Worm (Caenorhabditis elegans): ENCODE measurements around the gene scl-11.
A peak's percentile ranks its signal among the peaks of the same experiment; 100 is the strongest.

scl-11 gene

DNA sequence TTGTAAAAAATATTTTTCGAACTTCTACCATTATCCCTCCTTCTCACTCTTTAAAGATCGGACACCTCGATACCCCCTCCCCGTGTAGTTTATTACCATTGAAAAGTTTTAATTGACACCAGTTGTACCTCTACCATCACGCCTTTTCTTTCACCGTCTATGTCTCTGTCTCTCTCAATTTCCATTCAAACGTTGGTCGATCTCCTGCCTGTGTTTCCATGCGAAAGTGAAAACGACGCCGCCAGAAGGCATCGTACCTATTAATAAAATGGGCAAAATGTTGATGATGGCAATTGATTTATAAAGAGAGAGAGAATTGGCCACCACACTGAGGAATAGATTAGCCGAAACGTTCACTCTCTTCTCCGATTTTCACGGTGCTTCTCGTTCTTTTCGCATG lies 37.9 kb upstream of the scl-11 start (continued):
- TF ChIP-seq egl-13 (tag; optimal IDR thresholded peaks at IDR 0.05): no peak
- peak in 1 of 6 experiments; percentile 65 for TF ChIP-seq elt-3 (tag; optimal IDR thresholded peaks at IDR 0.05)
- TF ChIP-seq pag-3 (tag; optimal IDR thresholded peaks at IDR 0.05; ENCODE audit: borderline replicate concordance, insufficient read depth): no peak
- TF ChIP-seq tbx-2 (tag; optimal IDR thresholded peaks at IDR 0.05): no peak
- TF ChIP-seq unc-98 (GFP tag; IDR thresholded peaks at IDR 0.05): no peak
- no peak for TF ChIP-seq hlh-17 (GFP tag; optimal IDR thresholded peaks at IDR 0.05; ENCODE audit: borderline replicate concordance)
- no peak for TF ChIP-seq aly-2 (tag; optimal IDR thresholded peaks at IDR 0.05)

DNA sequence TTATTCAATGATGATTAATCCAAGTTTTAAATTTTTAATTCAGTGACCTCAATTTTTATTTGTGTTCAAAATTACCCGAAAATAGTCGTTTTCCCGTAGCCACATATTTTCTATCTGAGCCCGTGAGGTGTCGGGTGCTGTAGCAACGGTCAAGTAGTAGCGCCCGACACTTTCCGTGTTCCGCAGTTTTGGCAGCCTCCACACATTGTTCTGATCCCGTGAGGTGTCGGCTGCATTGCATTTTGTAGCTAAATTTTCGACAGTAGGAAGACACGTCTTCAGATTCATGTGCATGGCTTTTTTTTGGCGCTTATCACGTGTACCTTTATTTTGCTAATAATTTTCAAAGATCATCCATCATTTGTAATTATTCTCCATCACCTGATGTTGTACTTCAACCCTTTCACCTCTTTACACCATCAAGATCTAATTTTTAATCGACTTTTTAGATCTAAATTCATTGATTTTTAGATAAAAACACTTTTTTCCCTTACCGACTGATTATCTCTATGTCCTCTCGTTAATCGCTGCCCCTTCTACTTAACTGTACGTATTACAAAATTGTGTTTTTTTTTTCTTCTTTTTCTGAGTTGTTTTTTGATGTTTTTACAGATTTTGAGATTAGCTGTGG lies 37.3 kb upstream of the scl-11 start:
- TF ChIP-seq pax-3 (tag; optimal IDR thresholded peaks at IDR 0.05) (no peak), sox-4 (tag; optimal IDR thresholded peaks at IDR 0.05) (no peak), dpl-1 (GFP tag; optimal IDR thresholded peaks at IDR 0.05) (no peak), nhr-76 (tag; optimal IDR thresholded peaks at IDR 0.05) (no peak), C16A3.4 (tag; optimal IDR thresholded peaks at IDR 0.05) (no peak), nhr-85 (tag) (peak; percentile 87), C34B4.2 (tag; optimal IDR thresholded peaks at IDR 0.05) (no peak), ama-1 (optimal IDR thresholded peaks at IDR 0.05) (no peak), nhr-11 (tag; optimal IDR thresholded peaks at IDR 0.05) (no peak), zag-1 (tag; optimal IDR thresholded peaks at IDR 0.05) (no peak), efl-3 (GFP tag; optimal IDR thresholded peaks at IDR 0.05) (no peak), mab-9 (GFP tag; IDR thresholded peaks at IDR 0.05) (no peak), snpc-4 (tag; optimal IDR thresholded peaks at IDR 0.05) (peak; percentile 82), lin-14 (GFP tag; optimal IDR thresholded peaks at IDR 0.05) (peak; percentile 20), lin-13 (GFP tag; optimal IDR thresholded peaks at IDR 0.05) (no peak)

DNA sequence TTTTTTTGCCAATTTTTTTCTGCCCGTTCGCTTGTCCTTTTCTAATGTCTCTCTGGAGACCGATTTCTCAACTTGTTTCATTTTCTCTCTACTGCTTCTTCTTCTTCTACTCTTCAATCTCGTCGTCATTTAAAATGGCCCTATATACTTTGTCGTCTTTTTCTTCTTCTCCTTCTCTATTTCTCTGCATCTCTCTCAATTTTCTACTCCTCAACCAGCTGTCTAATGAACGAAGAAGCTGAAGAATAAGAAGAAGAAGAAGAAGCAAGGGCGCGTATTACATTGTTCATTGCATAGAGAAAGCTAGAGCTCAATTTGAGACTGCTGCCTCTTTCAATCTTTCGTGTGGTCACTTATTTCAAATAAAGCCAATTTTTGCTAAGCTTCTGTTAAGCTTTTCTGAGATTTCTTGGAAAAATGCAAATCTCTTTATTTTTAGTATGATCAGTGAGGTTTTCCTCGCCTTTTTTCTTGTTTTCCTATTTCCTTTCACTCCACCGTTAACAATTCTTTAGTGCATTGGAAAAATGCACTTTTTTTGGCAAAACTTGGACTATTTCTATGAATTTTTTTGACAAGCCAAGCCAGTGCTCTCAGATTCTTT lies 35.3 kb upstream of the scl-11 start:
- TF ChIP-seq pqm-1 (tag; optimal IDR thresholded peaks at IDR 0.05) (no peak), dpl-1 (GFP tag; optimal IDR thresholded peaks at IDR 0.05) (no peak), fkh-8 (tag; optimal IDR thresholded peaks at IDR 0.05) (peak; percentile 53), dsc-1 (tag; optimal IDR thresholded peaks at IDR 0.05) (peak; percentile 89), tbx-2 (tag; optimal IDR thresholded peaks at IDR 0.05) (no peak), lsy-2 (tag; optimal IDR thresholded peaks at IDR 0.05) (peak in 1 of 2 experiments; percentile 35), snpc-4 (tag; optimal IDR thresholded peaks at IDR 0.05) (no peak), nhr-47 (tag; optimal IDR thresholded peaks at IDR 0.05) (peak; percentile 43), efl-1 (optimal IDR thresholded peaks at IDR 0.05) (peak; percentile 24 to 29), efl-1 (GFP tag; optimal IDR thresholded peaks at IDR 0.05 in 1 of 2) (no peak), swsn-7 (tag; optimal IDR thresholded peaks at IDR 0.05) (peak; percentile 15), egl-27 (tag; optimal IDR thresholded peaks at IDR 0.05) (no peak), nhr-237 (tag; optimal IDR thresholded peaks at IDR 0.05) (no peak), fkh-10 (GFP tag; optimal IDR thresholded peaks at IDR 0.05) (peak; percentile 11), lin-14 (GFP tag; optimal IDR thresholded peaks at IDR 0.05) (peak; percentile 87), hpl-2 (GFP tag; optimal IDR thresholded peaks at IDR 0.05) (no peak), nhr-71 (tag; optimal IDR thresholded peaks at IDR 0.05) (peak; percentile 37), lin-39 (tag; optimal IDR thresholded peaks at IDR 0.05) (no peak), sup-37 (GFP tag; optimal IDR thresholded peaks at IDR 0.05) (no peak), mep-1 (tag; optimal IDR thresholded peaks at IDR 0.05) (peak; percentile 27), mef-2 (tag; optimal IDR thresholded peaks at IDR 0.05) (no peak), ceh-82 (tag; optimal IDR thresholded peaks at IDR 0.05) (peak in 1 of 3 experiments; percentile 11), pax-3 (tag; optimal IDR thresholded peaks at IDR 0.05) (peak; percentile 28), rnt-1 (tag; optimal IDR thresholded peaks at IDR 0.05) (peak; percentile 30), nhr-85 (tag) (no peak), snu-23 (GFP tag; optimal IDR thresholded peaks at IDR 0.05) (peak; percentile 31)
